Fruit fly (Drosophila melanogaster): ENCODE measurements around the gene CG17292.
A peak's percentile ranks its signal among the peaks of the same experiment; 100 is the strongest.

Gene CG17292

dm6 chr2L:8334705-8335104 is 35.5 kb upstream of the CG17292 start (continued):
- TF ChIP-seq sd (tag; optimal IDR thresholded peaks at IDR 0.05) = no peak
- no peak for TF ChIP-seq lov (optimal IDR thresholded peaks at IDR 0.05)
- TF ChIP-seq lov (GFP tag; IDR thresholded peaks at IDR 0.05) = peak; percentile 66; the same call in 1 of the 3 replicates
- 0 out of 2 replicates have a peak, but pooled peaks have one; percentile 15 for TF ChIP-seq stc (GFP tag; IDR thresholded peaks at IDR 0.05)
- TF ChIP-seq ci (GFP tag; IDR thresholded peaks at IDR 0.05) = peak; percentile 74; the same call in 2 of the 3 replicates
- no peak for TF ChIP-seq CG11398 (GFP tag; optimal IDR thresholded peaks at IDR 0.05)
- TF ChIP-seq ken (GFP tag; IDR thresholded peaks at IDR 0.05) = peak; percentile 39; the same call in 1 of the 3 replicates
- peak; percentile 30; the same call in 1 of the 2 replicates for TF ChIP-seq CG13287 (GFP tag; IDR thresholded peaks at IDR 0.05; ENCODE audit: partially characterized antibody)
- no peak for TF ChIP-seq zfh2 (GFP tag; optimal IDR thresholded peaks at IDR 0.05)
- peak; percentile 63; the same call in 2 of the 3 replicates for TF ChIP-seq zfh1 (GFP tag; IDR thresholded peaks at IDR 0.05)
- no peak for TF ChIP-seq sens-2 (GFP tag; IDR thresholded peaks at IDR 0.05)
- TF ChIP-seq CoRest (tag; optimal IDR thresholded peaks at IDR 0.05) = peak; percentile 11
- TF ChIP-seq sob (GFP tag; IDR thresholded peaks at IDR 0.05) = 0 out of 2 replicates have a peak, but pooled peaks have one; percentile 28
- TF ChIP-seq CG15696 (tag; optimal IDR thresholded peaks at IDR 0.05) = no peak
- TF ChIP-seq gcm (GFP tag; optimal IDR thresholded peaks at IDR 0.05) = no peak
- peak; percentile 31 for TF ChIP-seq CG12744 (GFP tag; optimal IDR thresholded peaks at IDR 0.05)
- TF ChIP-seq Med (GFP tag) = peak; percentile 70
- TF ChIP-seq seq (GFP tag; IDR thresholded peaks at IDR 0.05) = no peak

dm6 chr2L:8338039-8338438 is 32.2 kb upstream of the CG17292 start, which contains the start of gene witty:
Gene witty, plus strand, starts transcription at chr2L:8338287.
- no peak for TF ChIP-seq pho (GFP tag; optimal IDR thresholded peaks at IDR 0.05)
- peak; percentile 38 for TF ChIP-seq CG13894 (tag; optimal IDR thresholded peaks at IDR 0.05)
- TF ChIP-seq fu2 (GFP tag; optimal IDR thresholded peaks at IDR 0.05) = no peak
- no peak for TF ChIP-seq Mrtf (GFP tag; IDR thresholded peaks at IDR 0.05)
- TF ChIP-seq CG7786 (GFP tag; optimal IDR thresholded peaks at IDR 0.05) = no peak
- TF ChIP-seq pb (GFP tag; optimal IDR thresholded peaks at IDR 0.05) = no peak
- TF ChIP-seq sisA (GFP tag; IDR thresholded peaks at IDR 0.05) = 0 out of 2 replicates have a peak, but pooled peaks have one; percentile 9
- TF ChIP-seq Deaf1 (tag; optimal IDR thresholded peaks at IDR 0.05) = peak; percentile 93
- TF ChIP-seq CG16779 (GFP tag; IDR thresholded peaks at IDR 0.05) = 0 out of 2 replicates have a peak, but pooled peaks have one; percentile 19

dm6 chr2L:8339751-8340349 is 30.4 kb upstream of the CG17292 start:
- TF ChIP-seq grau (tag; optimal IDR thresholded peaks at IDR 0.05) (no peak), HmgZ (tag; optimal IDR thresholded peaks at IDR 0.05) (no peak), knrl (GFP tag; IDR thresholded peaks at IDR 0.05; ENCODE audit: partially characterized antibody) (no peak), CG14667 (GFP tag; IDR thresholded peaks at IDR 0.05) (no peak), YL-1 (GFP tag; optimal IDR thresholded peaks at IDR 0.05) (no peak), CG7839 (tag; optimal IDR thresholded peaks at IDR 0.05) (no peak), nerfin-1 (tag; optimal IDR thresholded peaks at IDR 0.05) (no peak), emc (GFP tag; optimal IDR thresholded peaks at IDR 0.05) (no peak), CG10366 (GFP tag; IDR thresholded peaks at IDR 0.05) (no peak), Atf6 (GFP tag; IDR thresholded peaks at IDR 0.05) (no peak)

- TF ChIP-seq sens (GFP tag) = peak; percentile 11
- no peak for TF ChIP-seq peb (GFP tag; IDR thresholded peaks at IDR 0.05)
Observed at dm6 chr2L:8342395-8342794, 27.9 kb upstream of the CG17292 start, which contains the start of gene CG14273. Gene CG14273, plus strand, starts transcription at chr2L:8342695.
